Worm (Caenorhabditis elegans) whole organism, L4 larva: ENCODE data around the gene W02H5.19.

Experiments
- D1046.2 ChIP-seq: fragments of 200-800 bp; sonication (Bioruptor generic); IDR thresholded peaks from 2 replicates; pipeline ENCODE4 v1.3.6; 2022; ENCODE audit warnings: missing genetic modification characterization, missing compliant biosample characterization
- aha-1 ChIP-seq: fragments of 150-350 bp; peaks from one replicate; lab custom pipeline; 2014; ENCODE audit warnings: missing biosample characterization, missing genetic modification characterization
- ceh-44 ChIP-seq: fragments of 200-800 bp; sonication (Bioruptor generic); IDR thresholded peaks from 2 replicates; pipeline ENCODE4 v1.3.6; 2022; ENCODE audit warnings: missing genetic modification reagents, missing genetic modification characterization, missing compliant biosample characterization
- daf-8 ChIP-seq: fragments of 200-800 bp; sonication (Bioruptor generic); IDR thresholded peaks from 2 replicates; pipeline ENCODE4 v1.3.6; 2022; ENCODE audit warnings: missing genetic modification characterization, missing compliant biosample characterization
- dmd-6 ChIP-seq: fragments of 200-800 bp; sonication (Bioruptor generic); IDR thresholded peaks from 2 replicates; pipeline ENCODE4 v1.3.6; 2022; ENCODE audit warnings: missing genetic modification reagents, missing genetic modification characterization, missing compliant biosample characterization
- dpl-1 ChIP-seq: fragments of 150-350 bp; optimal IDR thresholded peaks from 2 replicates; lab custom pipeline; 2014; ENCODE audit warnings: missing biosample characterization, missing genetic modification reagents, missing genetic modification characterization
- fos-1 ChIP-seq: fragments of 150-350 bp; optimal IDR thresholded peaks from 2 replicates; lab custom pipeline; 2014; ENCODE audit warnings: missing biosample characterization, missing genetic modification characterization
- lin-13 ChIP-seq: fragments of 150-350 bp; optimal IDR thresholded peaks from 2 replicates; lab custom pipeline; 2014; ENCODE audit warnings: missing biosample characterization, missing genetic modification reagents, missing genetic modification characterization
- lin-15B ChIP-seq: fragments of 150-350 bp; sonication (generic microtip); optimal IDR thresholded peaks from 3 replicates; lab custom pipeline; 2014; ENCODE audit warnings: missing biosample characterization, missing genetic modification characterization
- mxl-3 ChIP-seq: fragments of 200-800 bp; sonication (Bioruptor generic); optimal IDR thresholded peaks from 2 replicates; lab custom pipeline; 2018; ENCODE audit warnings: mild to moderate bottlenecking, missing genetic modification characterization, missing compliant biosample characterization
- nhr-11 ChIP-seq: fragments of 150-350 bp; optimal IDR thresholded peaks from 2 replicates; lab custom pipeline; 2014; ENCODE audit warnings: missing biosample characterization, missing genetic modification characterization
- nhr-6 ChIP-seq: fragments of 150-350 bp; optimal IDR thresholded peaks from 2 replicates; lab custom pipeline; 2014; ENCODE audit warnings: missing biosample characterization, missing genetic modification characterization
- nhr-77 ChIP-seq: fragments of 150-350 bp; optimal IDR thresholded peaks from 2 replicates; lab custom pipeline; 2014; ENCODE audit warnings: missing biosample characterization, missing genetic modification characterization
- unc-62 ChIP-seq, 3 experiments: fragments of 150-350 bp in 1 of 3; sonication (generic microtip); optimal IDR thresholded peaks in 2 of 3; peaks in 1 of 3; 1 replicate in 1 of 3; 2 replicates in 2 of 3; lab custom pipeline; 2014 to 2017; ENCODE audit warnings: missing biosample characterization in 3 of 3, missing genetic modification characterization in 3 of 3, missing genetic modification reagents in 3 of 3, missing genotype in 1 of 3

- TF ChIP-seq mxl-3 (GFP tag; lab: Kevin White, UChicago) (no peak), daf-8 (GFP tag; lab: Robert Waterston, UW) (no peak), fos-1 (tag; lab: Kevin White, UChicago) (no peak), lin-15B (tag; lab: Kevin White, UChicago) (no peak), ceh-44 (GFP tag; lab: Robert Waterston, UW) (no peak), unc-62 (GFP tag; optimal IDR thresholded peaks at IDR 0.05 in 1 of 2; lab: Kevin White, UChicago) (peak in 1 of 2 experiments; percentile 93), unc-62 (tag; optimal IDR thresholded peaks at IDR 0.05; lab: Kevin White, UChicago) (no peak), nhr-6 (tag; lab: Kevin White, UChicago) (no peak), D1046.2 (no peak), nhr-77 (no peak), nhr-11 (tag; lab: Kevin White, UChicago) (no peak), lin-13 (no peak), dpl-1 (GFP tag; lab: Kevin White, UChicago) (no peak), dmd-6 (no peak), aha-1 (tag; lab: Kevin White, UChicago) (no peak)
Observed at ce11 chrV:2660457-2660856, 21.8 kb downstream of the W02H5.19 start.
